Worm (Caenorhabditis elegans) whole organism, young adult: Measurements from ENCODE around the gene ZK686.3.
A peak's percentile ranks its signal among the peaks of the same experiment; 100 is the strongest.

Source experiments
- C06A6.2 ChIP-seq: fragments of 200-800 bp; sonication (Bioruptor generic); conservative IDR thresholded peaks from 2 replicates; pipeline ENCODE4 v1.3.6; 2022; ENCODE audit warnings: missing genetic modification characterization, missing compliant biosample characterization
- F10E7.11 ChIP-seq: sonication (generic microtip); optimal IDR thresholded peaks from 2 replicates; lab custom pipeline; 2017; ENCODE audit warnings: mild to moderate bottlenecking, missing genetic modification characterization, moderate library complexity, missing compliant biosample characterization
- F57A8.1 ChIP-seq: fragments of 200-800 bp; sonication (Bioruptor generic); optimal IDR thresholded peaks from 2 replicates; lab custom pipeline; 2018; ENCODE audit warnings: mild to moderate bottlenecking, missing genetic modification characterization, moderate library complexity, missing compliant biosample characterization
- K11D2.4 ChIP-seq: fragments of 200-800 bp; sonication (Bioruptor generic); IDR thresholded peaks from 2 replicates; pipeline ENCODE4 v1.3.6; 2022; ENCODE audit warnings: missing genetic modification reagents, missing genetic modification characterization, missing compliant biosample characterization
- Y53G8AR.9 ChIP-seq: fragments of 200-800 bp; sonication (Bioruptor generic); conservative IDR thresholded peaks from 2 replicates; pipeline ENCODE4 v1.3.6; 2022; ENCODE audit warnings: missing genetic modification reagents, missing genetic modification characterization, missing compliant biosample characterization
- Y95B8A.8 ChIP-seq: fragments of 200-800 bp; sonication (Bioruptor generic); IDR thresholded peaks from 2 replicates; pipeline ENCODE4 v1.3.6; 2022; ENCODE audit warnings: missing genetic modification reagents, missing genetic modification characterization, missing compliant biosample characterization
- atf-7 ChIP-seq: sonication (generic microtip); optimal IDR thresholded peaks from 2 replicates; lab custom pipeline; 2017; ENCODE audit warnings: mild to moderate bottlenecking, missing genetic modification characterization, missing compliant biosample characterization
- attf-3 ChIP-seq: fragments of 200-800 bp; sonication (Bioruptor generic); conservative IDR thresholded peaks from 2 replicates; pipeline ENCODE4 v1.3.6; 2022; ENCODE audit warnings: missing genetic modification reagents, missing genetic modification characterization, missing compliant biosample characterization
- ccch-3 ChIP-seq: fragments of 200-800 bp; sonication (Bioruptor generic); optimal IDR thresholded peaks from 2 replicates; lab custom pipeline; 2018; ENCODE audit warnings: mild to moderate bottlenecking, missing genetic modification characterization, missing compliant biosample characterization
- cebp-1 ChIP-seq, 2 experiments: fragments of 200-800 bp in 1 of 2; sonication (Bioruptor generic) in 1 of 2; sonication (generic microtip) in 1 of 2; IDR thresholded peaks in 1 of 2; optimal IDR thresholded peaks in 1 of 2; 2 replicates each; pipeline versions ENCODE4 v1.3.6 to Lab custom; 2017 to 2022; ENCODE audit warnings: missing compliant biosample characterization in 2 of 2, missing genetic modification characterization in 2 of 2, mild to moderate bottlenecking in 1 of 2, missing genetic modification reagents in 1 of 2, moderate library complexity in 1 of 2
- chd-7 ChIP-seq: sonication (generic microtip); optimal IDR thresholded peaks from 2 replicates; lab custom pipeline; 2016; ENCODE audit warnings: mild to moderate bottlenecking, missing genetic modification characterization, moderate library complexity, missing compliant biosample characterization
- die-1 ChIP-seq: sonication (generic microtip); optimal IDR thresholded peaks from 2 replicates; lab custom pipeline; 2016; ENCODE audit warnings: missing genotype, mild to moderate bottlenecking, missing genetic modification characterization, missing compliant biosample characterization
- egl-44 ChIP-seq: fragments of 200-800 bp; sonication (Bioruptor generic); IDR thresholded peaks from 2 replicates; pipeline ENCODE4 v1.3.6; 2022; ENCODE audit warnings: missing genetic modification reagents, missing genetic modification characterization, missing compliant biosample characterization
- egrh-3 ChIP-seq: fragments of 200-800 bp; sonication (Bioruptor generic); IDR thresholded peaks from 2 replicates; pipeline ENCODE4 v1.3.6; 2022; ENCODE audit warnings: missing genetic modification reagents, missing genetic modification characterization, missing compliant biosample characterization
- ekl-4 ChIP-seq: fragments of 200-800 bp; sonication (Bioruptor generic); IDR thresholded peaks from 2 replicates; pipeline ENCODE4 v1.3.6; 2022; ENCODE audit warnings: missing genetic modification reagents, missing genetic modification characterization, missing compliant biosample characterization
- him-1 ChIP-seq: sonication (generic microtip); optimal IDR thresholded peaks from 2 replicates; lab custom pipeline; 2016; ENCODE audit warnings: missing genotype, missing genetic modification reagents, missing genetic modification characterization, missing compliant biosample characterization
- hmg-1.2 ChIP-seq: fragments of 200-800 bp; sonication (Bioruptor generic); IDR thresholded peaks from 2 replicates; pipeline ENCODE4 v1.3.6; 2022; ENCODE audit warnings: missing genetic modification reagents, missing genetic modification characterization, missing compliant biosample characterization
- hmg-20 ChIP-seq: fragments of 200-800 bp; sonication (Bioruptor generic); IDR thresholded peaks from 2 replicates; pipeline ENCODE4 v1.3.6; 2022; ENCODE audit warnings: missing genetic modification reagents, missing genetic modification characterization, missing compliant biosample characterization
- hsf-1 ChIP-seq: fragments of 200-800 bp; sonication (Bioruptor generic); IDR thresholded peaks from 2 replicates; pipeline ENCODE4 v1.3.6; 2022; ENCODE audit warnings: missing genetic modification reagents, missing genetic modification characterization, missing compliant biosample characterization
- lin-54 ChIP-seq: fragments of 200-800 bp; sonication (Bioruptor generic); optimal IDR thresholded peaks from 2 replicates; lab custom pipeline; 2018; ENCODE audit warnings: mild to moderate bottlenecking, missing genetic modification characterization, missing compliant biosample characterization
- lir-1 ChIP-seq: fragments of 200-800 bp; sonication (Bioruptor generic); conservative IDR thresholded peaks from 2 replicates; pipeline ENCODE4 v1.3.6; 2022; ENCODE audit warnings: missing genetic modification reagents, missing genetic modification characterization, missing compliant biosample characterization
- lsl-1 ChIP-seq: fragments of 200-800 bp; sonication (Bioruptor generic); optimal IDR thresholded peaks from 2 replicates; lab custom pipeline; 2018; ENCODE audit warnings: mild to moderate bottlenecking, missing genetic modification characterization, moderate library complexity, missing compliant biosample characterization
- madf-10 ChIP-seq: sonication (generic microtip); optimal IDR thresholded peaks from 2 replicates; lab custom pipeline; 2016; ENCODE audit warnings: mild to moderate bottlenecking, missing genetic modification characterization, missing compliant biosample characterization
- madf-6 ChIP-seq: fragments of 200-800 bp; sonication (Bioruptor generic); IDR thresholded peaks from 2 replicates; pipeline ENCODE4 v1.3.6; 2022; ENCODE audit warnings: missing genetic modification reagents, missing genetic modification characterization, missing compliant biosample characterization
- nfyb-1 ChIP-seq: fragments of 200-800 bp; sonication (Bioruptor generic); IDR thresholded peaks from 2 replicates; pipeline ENCODE4 v1.3.6; 2022; ENCODE audit warnings: missing genetic modification reagents, missing genetic modification characterization, missing compliant biosample characterization
- nhr-179 ChIP-seq: sonication (generic microtip); optimal IDR thresholded peaks from 2 replicates; lab custom pipeline; 2016; ENCODE audit warnings: mild to moderate bottlenecking, missing genetic modification characterization, missing compliant biosample characterization
- nhr-27 ChIP-seq: fragments of 200-800 bp; sonication (Bioruptor generic); optimal IDR thresholded peaks from 2 replicates; lab custom pipeline; 2018; ENCODE audit warnings: mild to moderate bottlenecking, missing genetic modification characterization, moderate library complexity, missing compliant biosample characterization
- nhr-90 ChIP-seq: sonication (generic microtip); optimal IDR thresholded peaks from 2 replicates; lab custom pipeline; 2016; ENCODE audit warnings: missing genotype, mild to moderate bottlenecking, missing genetic modification characterization, missing compliant biosample characterization
- rcor-1 ChIP-seq: fragments of 200-800 bp; sonication (Bioruptor generic); IDR thresholded peaks from 2 replicates; pipeline ENCODE4 v1.3.6; 2022; ENCODE audit warnings: missing genetic modification reagents, missing genetic modification characterization, missing compliant biosample characterization
- repo-1 ChIP-seq: sonication (generic microtip); optimal IDR thresholded peaks from 2 replicates; lab custom pipeline; 2017; ENCODE audit warnings: mild to moderate bottlenecking, missing genetic modification characterization, missing compliant biosample characterization
- snpc-4 ChIP-seq, 5 experiments: fragments of 150-350 bp in 1 of 5; sonication (generic microtip) in 4 of 5; optimal IDR thresholded peaks; 2 replicates each; lab custom pipeline; 2014 to 2018; ENCODE audit warnings: missing genetic modification characterization in 5 of 5, missing biosample characterization in 3 of 5, antibody characterized with exemption in 2 of 5, mild to moderate bottlenecking in 2 of 5, missing compliant biosample characterization in 2 of 5, missing genotype in 2 of 5, moderate library complexity in 2 of 5, missing genetic modification reagents in 1 of 5
- somi-1 ChIP-seq: fragments of 200-800 bp; sonication (Bioruptor generic); optimal IDR thresholded peaks from 2 replicates; lab custom pipeline; 2018; ENCODE audit warnings: mild to moderate bottlenecking, missing genetic modification characterization, missing compliant biosample characterization
- unc-62 ChIP-seq: fragments of 150-350 bp; optimal IDR thresholded peaks from 2 replicates; lab custom pipeline; 2014; ENCODE audit warnings: missing biosample characterization, missing genetic modification reagents, missing genetic modification characterization
- zfh-2 ChIP-seq: fragments of 200-800 bp; sonication (Bioruptor generic); conservative IDR thresholded peaks from 2 replicates; pipeline ENCODE4 v1.3.6; 2022; ENCODE audit warnings: missing genetic modification reagents, missing genetic modification characterization, missing compliant biosample characterization

ZK686.3 gene

DNA sequence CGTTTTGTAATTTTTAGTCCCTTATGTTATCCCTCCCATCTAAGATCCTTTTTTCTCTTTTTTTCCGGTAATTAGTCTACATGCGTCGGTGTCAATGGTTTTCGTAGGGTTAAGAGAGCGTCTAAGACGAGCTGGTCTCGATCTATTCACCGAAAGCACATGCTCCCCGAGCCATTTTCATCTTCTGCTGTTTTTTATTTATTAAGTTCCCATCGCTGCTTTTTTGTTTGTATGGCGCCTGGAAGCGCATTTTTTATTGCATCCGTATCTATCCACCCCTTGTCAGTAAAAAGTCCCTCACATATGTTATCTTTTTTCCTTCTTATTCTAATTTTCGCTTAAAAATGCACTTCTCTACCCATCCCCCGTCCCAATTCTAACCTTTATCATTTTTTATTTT, 32.1 kb downstream of the ZK686.3 start (continued):
- no peak for TF ChIP-seq attf-3 (GFP tag; lab: Robert Waterston, UW)
- TF ChIP-seq zfh-2 (GFP tag; lab: Robert Waterston, UW), result no peak
- peak; percentile 12; the same call in 1 of the 2 replicates for TF ChIP-seq K11D2.4
- TF ChIP-seq hmg-20, result no peak

DNA sequence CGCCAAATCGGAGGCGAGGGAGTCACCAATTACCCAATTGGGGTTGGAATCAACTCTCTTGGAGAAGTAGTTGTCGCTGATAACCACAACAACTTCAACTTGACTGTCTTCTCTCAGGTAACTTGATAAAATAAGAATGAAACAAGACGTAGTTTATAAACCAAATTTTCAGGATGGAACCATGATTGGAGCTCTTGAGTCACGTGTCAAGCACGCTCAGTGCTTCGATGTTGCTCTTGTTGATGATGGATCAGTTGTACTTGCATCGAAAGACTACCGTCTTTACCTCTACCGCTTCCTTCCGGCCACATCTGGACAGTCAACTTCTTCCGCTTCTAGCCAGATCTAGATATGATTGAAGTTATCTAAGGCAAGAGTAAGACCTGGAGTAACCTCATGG, 32.9 kb downstream of the ZK686.3 start:
- TF ChIP-seq Y95B8A.8 (no peak), him-1 (no peak), F57A8.1 (GFP tag; lab: Kevin White, UChicago) (no peak), madf-6 (GFP tag; lab: Robert Waterston, UW) (peak; percentile 16; the same call in 1 of the 2 replicates)

DNA sequence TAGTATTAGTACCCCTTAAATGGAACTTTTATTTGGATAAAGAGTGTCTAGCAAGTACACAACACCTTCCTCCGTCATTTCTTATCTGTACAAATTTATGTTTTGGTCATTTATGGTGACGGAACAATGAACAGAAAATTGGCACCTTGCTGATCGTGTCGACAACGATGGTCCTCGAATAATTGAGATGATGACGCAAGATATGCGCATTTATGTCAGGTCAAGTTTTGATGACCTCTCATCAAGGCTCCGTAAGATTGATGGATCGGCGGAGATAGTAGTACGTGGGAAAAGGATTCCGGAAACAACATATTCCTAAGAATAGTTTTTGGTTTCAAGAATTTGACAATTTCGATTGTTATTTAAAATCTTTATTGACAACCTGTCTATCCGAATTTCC, 34.8 kb downstream of the ZK686.3 start:
- TF ChIP-seq unc-62 (GFP tag; lab: Kevin White, UChicago) (peak; percentile 40), hsf-1 (no peak), nhr-179 (no peak)

DNA sequence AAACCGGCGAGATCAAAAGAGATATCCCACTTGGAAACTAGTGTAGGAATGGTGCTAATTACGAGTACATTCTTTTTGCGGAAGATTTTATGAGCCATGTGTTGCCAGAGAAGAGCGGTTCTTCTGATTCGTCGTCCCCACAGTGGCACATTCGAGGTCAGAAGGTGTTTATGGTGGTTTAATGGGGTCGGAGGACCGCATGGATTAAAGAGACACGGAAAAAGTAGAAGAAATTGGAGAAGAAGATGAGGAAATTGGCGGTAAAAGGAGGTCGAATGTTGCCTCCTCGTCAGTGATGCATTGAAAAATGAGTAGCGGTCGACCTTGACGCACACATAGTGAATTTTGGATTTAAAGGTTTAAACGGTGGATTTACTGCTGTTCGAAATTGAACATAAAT, 35.3 kb downstream of the ZK686.3 start:
- TF ChIP-seq repo-1 (peak; percentile 30), ccch-3 (GFP tag; lab: Kevin White, UChicago) (no peak), cebp-1 (GFP tag; IDR thresholded peaks at IDR 0.05; lab: Robert Waterston, UW) (peak; percentile 34; the same call in 1 of the 2 replicates), cebp-1 (tag; optimal IDR thresholded peaks at IDR 0.05; lab: Kevin White, UChicago) (no peak), lin-54 (GFP tag; lab: Kevin White, UChicago) (peak; percentile 10)

DNA sequence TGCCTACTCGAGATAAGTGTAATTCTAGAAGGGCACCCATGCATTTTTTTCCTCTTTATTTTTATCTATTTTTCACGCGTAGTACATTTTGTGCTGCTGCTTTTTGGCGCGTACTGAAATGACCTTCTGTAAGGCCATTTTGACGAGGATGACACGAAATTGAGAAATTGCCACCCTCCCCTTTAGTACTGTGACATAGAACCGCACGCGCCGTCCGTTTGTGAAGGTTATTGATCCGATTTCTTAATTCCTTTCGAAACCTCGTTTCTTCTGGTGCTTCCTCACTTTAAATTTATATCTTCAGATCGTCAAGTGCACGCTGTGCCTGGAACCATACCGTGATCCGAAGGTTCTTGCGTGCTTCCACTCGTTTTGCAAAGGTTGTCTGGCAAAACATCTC, 37.8 kb downstream of the ZK686.3 start:
- TF ChIP-seq die-1 (tag; lab: Kevin White, UChicago), result no peak
- no peak for TF ChIP-seq hmg-1.2
- no peak for TF ChIP-seq C06A6.2
- no peak for TF ChIP-seq F57A8.1 (GFP tag; lab: Kevin White, UChicago)
- no peak for TF ChIP-seq egrh-3 (GFP tag; lab: Robert Waterston, UW)
- TF ChIP-seq madf-10, result no peak
- TF ChIP-seq nhr-27 (tag; lab: Kevin White, UChicago), result no peak
- TF ChIP-seq nhr-90 (tag; lab: Kevin White, UChicago), result no peak
- TF ChIP-seq ekl-4 (GFP tag; lab: Robert Waterston, UW), result peak; percentile 29; the same call in 1 of the 2 replicates
- no peak for TF ChIP-seq hmg-20
- TF ChIP-seq atf-7 (tag; lab: Kevin White, UChicago), result no peak
- no peak for TF ChIP-seq lsl-1
- TF ChIP-seq chd-7 (tag; lab: Kevin White, UChicago), result no peak
- TF ChIP-seq K11D2.4, result no peak
- TF ChIP-seq F10E7.11 (tag; lab: Kevin White, UChicago), result no peak
- TF ChIP-seq somi-1, result no peak
- TF ChIP-seq nfyb-1 (GFP tag; lab: Robert Waterston, UW), result 0 out of 2 replicates have a peak, but pooled peaks have one; percentile 41
- no peak for TF ChIP-seq snpc-4 (GFP tag; optimal IDR thresholded peaks at IDR 0.05; lab: Kevin White, UChicago)
- no peak for TF ChIP-seq snpc-4 (tag; optimal IDR thresholded peaks at IDR 0.05; lab: Kevin White, UChicago)
- TF ChIP-seq cebp-1 (GFP tag; IDR thresholded peaks at IDR 0.05; lab: Robert Waterston, UW), result no peak
- TF ChIP-seq cebp-1 (tag; optimal IDR thresholded peaks at IDR 0.05; lab: Kevin White, UChicago), result no peak
- 0 out of 2 replicates have a peak, but pooled peaks have one; percentile 10 for TF ChIP-seq Y53G8AR.9
- no peak for TF ChIP-seq rcor-1 (GFP tag; lab: Robert Waterston, UW)
- no peak for TF ChIP-seq egl-44 (GFP tag; lab: Robert Waterston, UW)
- no peak for TF ChIP-seq lir-1 (GFP tag; lab: Robert Waterston, UW)
